Fruit fly (Drosophila melanogaster): Measurements from ENCODE around the gene Pglym78.

Gene Pglym78

DNA sequence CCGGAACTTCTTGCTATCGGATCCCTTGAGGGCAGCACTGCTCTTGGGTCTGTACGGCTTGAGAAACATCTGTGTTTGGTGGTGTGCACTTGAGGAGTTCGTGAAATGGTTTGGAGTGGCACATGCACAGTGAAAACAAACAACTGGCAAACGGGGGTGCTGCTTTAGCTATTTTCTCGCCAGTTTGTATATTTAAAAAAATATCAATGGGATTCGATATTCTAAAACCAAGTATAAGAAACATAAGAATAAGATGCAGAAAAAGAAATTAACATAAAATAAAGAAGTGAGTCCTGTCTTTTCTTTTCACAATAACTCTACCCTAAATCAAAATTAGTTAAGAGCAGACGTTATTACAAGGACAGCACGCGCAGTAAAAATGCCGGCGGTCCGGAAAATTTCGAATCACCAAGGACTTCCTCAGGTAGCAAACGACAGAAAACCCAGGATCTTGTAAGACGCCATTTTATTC lies 3.6 kb downstream of the Pglym78 start, which contains the start of gene eIF2D (continued):
- TF ChIP-seq rib (GFP tag; IDR thresholded peaks at IDR 0.05) (no peak), onecut (GFP tag; IDR thresholded peaks at IDR 0.05) (peak; percentile 44), CG1647 (GFP tag; optimal IDR thresholded peaks at IDR 0.05) (no peak), D19B (GFP tag; optimal IDR thresholded peaks at IDR 0.05) (peak; percentile 41), Pdp1 (GFP tag; optimal IDR thresholded peaks at IDR 0.05) (peak; percentile 29 to 45), CG13894 (tag; optimal IDR thresholded peaks at IDR 0.05) (peak; percentile 26), CG4730 (GFP tag; IDR thresholded peaks at IDR 0.05) (0 out of 2 replicates have a peak, but pooled peaks have one; percentile 35), bigmax (GFP tag; optimal IDR thresholded peaks at IDR 0.05) (no peak), CG10654 (GFP tag; optimal IDR thresholded peaks at IDR 0.05) (peak; percentile 28), tx (GFP tag; optimal IDR thresholded peaks at IDR 0.05) (no peak), CG12659 (GFP tag; optimal IDR thresholded peaks at IDR 0.05) (peak; percentile 53), al (GFP tag; IDR thresholded peaks at IDR 0.05) (peak; percentile 18; the same call in 1 of the 2 replicates), CG32767 (GFP tag; IDR thresholded peaks at IDR 0.05) (peak; percentile 17; the same call in 1 of the 2 replicates), stwl (tag; optimal IDR thresholded peaks at IDR 0.05) (no peak), bab2 (GFP tag; optimal IDR thresholded peaks at IDR 0.05) (peak; percentile 37), CG17568 (GFP tag; optimal IDR thresholded peaks at IDR 0.05) (no peak), CG7987 (GFP tag; optimal IDR thresholded peaks at IDR 0.05) (no peak), CG34422 (GFP tag; IDR thresholded peaks at IDR 0.05) (peak; percentile 74; the same call in 1 of the 3 replicates), HLH3B (GFP tag; IDR thresholded peaks at IDR 0.05) (peak; percentile 61; the same call in 1 of the 2 replicates), CG1602 (GFP tag; optimal IDR thresholded peaks at IDR 0.05) (peak; percentile 22), CG6175 (GFP tag; IDR thresholded peaks at IDR 0.05) (no peak), chn (GFP tag; optimal IDR thresholded peaks at IDR 0.05) (peak; percentile 54), Mes4 (GFP tag; optimal IDR thresholded peaks at IDR 0.05) (peak; percentile 17), NC2β (GFP tag; optimal IDR thresholded peaks at IDR 0.05) (peak; percentile 5), CG14050 (GFP tag; IDR thresholded peaks at IDR 0.05) (peak; percentile 15; the same call in 1 of the 3 replicates), Dfd (GFP tag; optimal IDR thresholded peaks at IDR 0.05) (no peak), Bgb (GFP tag; IDR thresholded peaks at IDR 0.05; ENCODE audit: partially characterized antibody) (no peak), CG2199 (GFP tag; IDR thresholded peaks at IDR 0.05) (peak; percentile 40; the same call in 1 of the 3 replicates), ro (GFP tag; IDR thresholded peaks at IDR 0.05) (no peak), prd (optimal IDR thresholded peaks at IDR 0.05) (no peak), prd (GFP tag; IDR thresholded peaks at IDR 0.05) (peak; percentile 58), Opbp (GFP tag; IDR thresholded peaks at IDR 0.05; ENCODE audit: partially characterized antibody) (no peak), CG9932 (GFP tag; IDR thresholded peaks at IDR 0.05) (peak; percentile 62), ci (GFP tag; IDR thresholded peaks at IDR 0.05) (peak; percentile 81; the same call in 2 of the 3 replicates), H2.0 (GFP tag; IDR thresholded peaks at IDR 0.05) (peak; percentile 44; the same call in 1 of the 2 replicates), CG18262 (tag; optimal IDR thresholded peaks at IDR 0.05) (peak; percentile 72), wek (GFP tag; optimal IDR thresholded peaks at IDR 0.05) (peak; percentile 83), CG12744 (GFP tag; optimal IDR thresholded peaks at IDR 0.05) (peak; percentile 47), Hsf (GFP tag; optimal IDR thresholded peaks at IDR 0.05) (peak; percentile 50), D (optimal IDR thresholded peaks at IDR 0.05) (no peak), D (GFP tag; optimal IDR thresholded peaks at IDR 0.05) (peak; percentile 46), dati (GFP tag; IDR thresholded peaks at IDR 0.05) (no peak), Hr3 (GFP tag; optimal IDR thresholded peaks at IDR 0.05) (peak; percentile 27), CG32532 (GFP tag; IDR thresholded peaks at IDR 0.05) (peak; percentile 68), p53 (GFP tag; optimal IDR thresholded peaks at IDR 0.05) (no peak), Doc2 (GFP tag; IDR thresholded peaks at IDR 0.05) (no peak), CTCF (GFP tag; optimal IDR thresholded peaks at IDR 0.05) (no peak), CG4282 (GFP tag; optimal IDR thresholded peaks at IDR 0.05) (no peak), CrebB (tag; optimal IDR thresholded peaks at IDR 0.05) (peak; percentile 40), dysf (GFP tag; IDR thresholded peaks at IDR 0.05) (peak; percentile 66; the same call in 2 of the 3 replicates), CG9437 (GFP tag; optimal IDR thresholded peaks at IDR 0.05) (peak; percentile 21), CG8944 (GFP tag; optimal IDR thresholded peaks at IDR 0.05) (no peak), CG4617 (GFP tag; optimal IDR thresholded peaks at IDR 0.05; ENCODE audit: borderline replicate concordance) (peak; percentile 47)

Measured in whole organism, embryonic.